Worm (Caenorhabditis elegans): ENCODE data around the gene jmjd-4.

DNA sequence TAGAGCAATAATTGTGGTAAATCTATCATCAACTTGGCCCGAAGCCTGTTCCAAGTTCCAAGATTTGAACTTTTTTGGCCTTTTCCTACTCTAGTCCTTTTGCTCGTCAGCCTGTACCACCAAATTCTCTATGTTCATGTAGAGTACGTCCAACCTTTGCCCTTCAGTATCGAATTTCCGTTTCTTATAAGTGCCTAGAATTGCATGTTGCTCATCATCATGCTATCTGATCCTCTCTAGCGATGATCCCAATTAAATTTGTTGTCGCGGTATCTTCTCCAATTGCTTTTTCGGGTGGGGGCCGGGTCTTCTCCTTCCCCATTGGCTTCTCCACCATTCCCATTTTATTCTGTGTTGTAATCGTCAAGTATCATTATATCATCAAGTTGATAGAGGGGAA is 39.9 kb downstream of the jmjd-4 start:
- no peak for TF ChIP-seq elt-1 (tag; optimal IDR thresholded peaks at IDR 0.05)
- no peak for TF ChIP-seq lin-11 (tag; optimal IDR thresholded peaks at IDR 0.05)
